Worm (Caenorhabditis elegans) whole organism, young adult: ENCODE results near the gene nhr-20.

ENCODE experiments used
- Y53G8AR.9 ChIP-seq: fragments of 200-800 bp; sonication (Bioruptor generic); conservative IDR thresholded peaks from 2 replicates; pipeline ENCODE4 v1.3.6; 2022; ENCODE audit warnings: missing genetic modification reagents, missing genetic modification characterization, missing compliant biosample characterization
- ZK185.1 ChIP-seq: sonication (generic microtip); optimal IDR thresholded peaks from 2 replicates; lab custom pipeline; 2016; ENCODE audit warnings: mild to moderate bottlenecking, missing genetic modification characterization, missing compliant biosample characterization; ENCODE audit not compliant: poor library complexity, severe bottlenecking
- die-1 ChIP-seq: sonication (generic microtip); optimal IDR thresholded peaks from 2 replicates; lab custom pipeline; 2016; ENCODE audit warnings: missing genotype, mild to moderate bottlenecking, missing genetic modification characterization, missing compliant biosample characterization
- egrh-3 ChIP-seq: fragments of 200-800 bp; sonication (Bioruptor generic); IDR thresholded peaks from 2 replicates; pipeline ENCODE4 v1.3.6; 2022; ENCODE audit warnings: missing genetic modification reagents, missing genetic modification characterization, missing compliant biosample characterization
- lin-35 ChIP-seq, 3 experiments: fragments of 150-350 bp in 2 of 3; sonication (generic microtip) in 1 of 3; optimal IDR thresholded peaks; 2 replicates each; lab custom pipeline; 2014 to 2018; ENCODE audit warnings: missing biosample characterization in 3 of 3, missing genetic modification characterization in 3 of 3, missing genetic modification reagents in 3 of 3

- TF ChIP-seq egrh-3 (GFP tag; lab: Robert Waterston, UW): peak; percentile 49; the same call in 1 of the 2 replicates
- peak; percentile 24 for TF ChIP-seq ZK185.1
- peak; percentile 7 for TF ChIP-seq die-1 (tag; lab: Kevin White, UChicago)
- 0 out of 2 replicates have a peak, but pooled peaks have one; percentile 44 for TF ChIP-seq Y53G8AR.9 (GFP tag; lab: Robert Waterston, UW)
- peak in 1 of 3 experiments; percentile 57 for TF ChIP-seq lin-35 (GFP tag; optimal IDR thresholded peaks at IDR 0.05; lab: Kevin White, UChicago)
These were observed 9.3 kb downstream of the nhr-20 start for ce11 chrIII:4223668-4224127.
